Worm (Caenorhabditis elegans): ENCODE measurements around the gene F56A11.5.

DNA sequence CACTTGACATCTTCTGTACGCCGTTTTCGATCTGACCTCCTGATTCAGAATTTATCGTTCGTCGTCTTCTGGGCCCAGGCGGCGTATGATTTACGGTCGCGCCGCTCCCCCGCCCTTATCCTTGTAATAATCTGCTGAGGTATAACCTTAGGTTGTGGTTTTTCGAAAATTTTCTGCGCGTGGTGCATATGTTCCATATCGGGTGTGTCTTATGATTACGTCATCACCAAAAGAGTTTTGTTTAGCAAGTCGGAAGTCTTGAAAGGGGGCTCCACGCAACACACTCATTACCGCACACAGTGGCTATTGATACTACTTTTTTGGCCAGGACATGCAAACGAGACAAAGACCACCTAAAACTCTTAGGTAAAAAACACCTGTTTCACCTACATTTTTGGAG, 9.9 kb downstream of the F56A11.5 start:
- TF ChIP-seq W03F9.2 (tag; optimal IDR thresholded peaks at IDR 0.05), result no peak
- no peak for TF ChIP-seq him-1 (tag; optimal IDR thresholded peaks at IDR 0.05)
- no peak for TF ChIP-seq dao-5 (tag; optimal IDR thresholded peaks at IDR 0.05)

Measured in whole organism, L4/young adult.